Fruit fly (Drosophila melanogaster): Measurements from ENCODE around the gene CG17261.

CG17261 gene

DNA sequence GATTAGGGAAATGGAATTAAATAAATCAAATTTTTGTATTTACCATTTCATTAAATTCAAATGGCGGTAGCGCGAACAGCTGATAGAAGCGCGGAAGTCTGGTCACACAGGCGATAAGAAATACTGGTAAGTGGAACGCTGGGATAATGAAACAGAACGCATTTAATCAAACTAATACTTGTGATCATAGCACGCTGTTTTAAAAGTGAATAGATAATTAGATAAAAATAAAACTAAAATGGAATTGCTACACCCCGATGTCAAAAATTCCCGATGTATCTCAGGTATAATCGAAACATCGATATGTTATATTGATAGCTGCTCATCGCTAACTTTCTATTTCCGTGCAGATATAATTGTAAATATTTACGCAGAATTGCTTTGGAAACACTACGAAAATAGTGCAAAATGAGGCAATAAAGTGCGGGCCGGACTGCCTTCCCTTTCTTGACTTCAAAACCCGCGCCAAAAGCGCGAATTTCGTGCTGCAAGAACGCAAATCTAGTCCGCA is 49.6 kb upstream of the CG17261 start, which contains the start of the genes okr and CG3558 (continued):
- TF ChIP-seq CG14710 (tag; optimal IDR thresholded peaks at IDR 0.05) (peak; percentile 59), CG30020 (tag; optimal IDR thresholded peaks at IDR 0.05) (peak; percentile 76), lola (GFP tag; optimal IDR thresholded peaks at IDR 0.05) (peak in 1 of 3 experiments; percentile 7), sc (optimal IDR thresholded peaks at IDR 0.05) (no peak), sc (GFP tag; optimal IDR thresholded peaks at IDR 0.05) (no peak), Pdp1 (GFP tag; optimal IDR thresholded peaks at IDR 0.05) (peak in 1 of 2 experiments; percentile 1), esg (GFP tag; conservative IDR thresholded peaks at IDR 0.05) (no peak), grau (tag; optimal IDR thresholded peaks at IDR 0.05) (peak; percentile 24), unc-4 (GFP tag; IDR thresholded peaks at IDR 0.05; ENCODE audit: partially characterized antibody) (peak; percentile 91), YL-1 (GFP tag; optimal IDR thresholded peaks at IDR 0.05) (peak; percentile 26), MESR4 (GFP tag; optimal IDR thresholded peaks at IDR 0.05) (peak; percentile 72), Ada2b (GFP tag; IDR thresholded peaks at IDR 0.05) (no peak), Lhr (GFP tag; optimal IDR thresholded peaks at IDR 0.05) (peak; percentile 23), tna (GFP tag; IDR thresholded peaks at IDR 0.05; ENCODE audit: partially characterized antibody) (peak; percentile 47; the same call in 1 of the 2 replicates), trem (tag; optimal IDR thresholded peaks at IDR 0.05) (peak; percentile 91), phol (tag; optimal IDR thresholded peaks at IDR 0.05) (peak; percentile 83), knrl (GFP tag; IDR thresholded peaks at IDR 0.05; ENCODE audit: partially characterized antibody) (peak; percentile 83), Trl (optimal IDR thresholded peaks at IDR 0.05) (no peak), Trl (GFP tag; optimal IDR thresholded peaks at IDR 0.05) (no peak), Opbp (GFP tag; IDR thresholded peaks at IDR 0.05; ENCODE audit: partially characterized antibody) (peak; percentile 69; the same call in 2 of the 3 replicates), sens (GFP tag) (peak; percentile 85), Mes4 (GFP tag; optimal IDR thresholded peaks at IDR 0.05) (no peak), CG16813 (GFP tag; IDR thresholded peaks at IDR 0.05; ENCODE audit: partially characterized antibody) (peak; percentile 84), Bteb2 (GFP tag; optimal IDR thresholded peaks at IDR 0.05) (peak; percentile 32), ewg (GFP tag; optimal IDR thresholded peaks at IDR 0.05) (no peak), CG11456 (GFP tag; IDR thresholded peaks at IDR 0.05) (no peak), CG18619 (GFP tag; optimal IDR thresholded peaks at IDR 0.05) (no peak), pzg (GFP tag; optimal IDR thresholded peaks at IDR 0.05) (peak; percentile 71), CG18262 (tag; optimal IDR thresholded peaks at IDR 0.05) (peak; percentile 1), CG4707 (GFP tag; optimal IDR thresholded peaks at IDR 0.05) (peak; percentile 10), fd96Cb (tag; optimal IDR thresholded peaks at IDR 0.05) (no peak), vnd (GFP tag; IDR thresholded peaks at IDR 0.05; ENCODE audit: partially characterized antibody) (peak; percentile 76), Eip74EF (GFP tag; optimal IDR thresholded peaks at IDR 0.05) (peak in 1 of 2 experiments; percentile 52), CG2116 (GFP tag; optimal IDR thresholded peaks at IDR 0.05) (peak; percentile 85), CG3163 (GFP tag; optimal IDR thresholded peaks at IDR 0.05) (no peak), lilli (GFP tag; optimal IDR thresholded peaks at IDR 0.05) (peak; percentile 21), Dref (GFP tag; IDR thresholded peaks at IDR 0.05) (peak; percentile 72), CG12391 (tag; optimal IDR thresholded peaks at IDR 0.05) (peak; percentile 9), nmo (GFP tag; optimal IDR thresholded peaks at IDR 0.05) (peak; percentile 39), nerfin-2 (GFP tag; IDR thresholded peaks at IDR 0.05; ENCODE audit: partially characterized antibody) (peak; percentile 69), Sry-δ (GFP tag; optimal IDR thresholded peaks at IDR 0.05) (peak; percentile 89), CG2120 (GFP tag; optimal IDR thresholded peaks at IDR 0.05) (peak; percentile 23), Hr39 (optimal IDR thresholded peaks at IDR 0.05) (no peak), E2f2 (GFP tag; IDR thresholded peaks at IDR 0.05) (peak; percentile 88), bbx (GFP tag; IDR thresholded peaks at IDR 0.05; ENCODE audit: partially characterized antibody) (peak; percentile 78), Dip3 (GFP tag; optimal IDR thresholded peaks at IDR 0.05) (no peak), CG2199 (GFP tag; IDR thresholded peaks at IDR 0.05) (no peak), zen2 (GFP tag; IDR thresholded peaks at IDR 0.05; ENCODE audit: partially characterized antibody) (peak; percentile 70; the same call in 1 of the 3 replicates), MBD-R2 (GFP tag; IDR thresholded peaks at IDR 0.05) (peak; percentile 80)
